Fruit fly (Drosophila melanogaster) whole organism, prepupa: ENCODE results near the gene hoe2.

ENCODE experiments used
- CG16779 ChIP-seq: fragments of 200-800 bp; sonication (Bioruptor generic); optimal IDR thresholded peaks from 3 replicates; lab custom pipeline; 2017; ENCODE audit warnings: missing biosample characterization, mild to moderate bottlenecking, missing genetic modification characterization
- CG4318 ChIP-seq: fragments of 200-800 bp; sonication (Bioruptor generic); optimal IDR thresholded peaks from 3 replicates; lab custom pipeline; 2017; ENCODE audit warnings: missing biosample characterization, mild to moderate bottlenecking, missing genetic modification characterization
- Hr39 ChIP-seq: fragments of 200-800 bp; sonication (Bioruptor generic); optimal IDR thresholded peaks from 2 replicates; lab custom pipeline; 2016; ENCODE audit warnings: missing biosample characterization, missing genetic modification characterization
- OdsH ChIP-seq: fragments of 200-800 bp; sonication (Bioruptor generic); optimal IDR thresholded peaks from 3 replicates; lab custom pipeline; 2016; ENCODE audit warnings: missing biosample characterization, missing genetic modification characterization
- Sox14 ChIP-seq: fragments of 200-800 bp; sonication (Bioruptor generic); optimal IDR thresholded peaks from 3 replicates; lab custom pipeline; 2016; ENCODE audit warnings: missing biosample characterization, missing genetic modification characterization

DNA sequence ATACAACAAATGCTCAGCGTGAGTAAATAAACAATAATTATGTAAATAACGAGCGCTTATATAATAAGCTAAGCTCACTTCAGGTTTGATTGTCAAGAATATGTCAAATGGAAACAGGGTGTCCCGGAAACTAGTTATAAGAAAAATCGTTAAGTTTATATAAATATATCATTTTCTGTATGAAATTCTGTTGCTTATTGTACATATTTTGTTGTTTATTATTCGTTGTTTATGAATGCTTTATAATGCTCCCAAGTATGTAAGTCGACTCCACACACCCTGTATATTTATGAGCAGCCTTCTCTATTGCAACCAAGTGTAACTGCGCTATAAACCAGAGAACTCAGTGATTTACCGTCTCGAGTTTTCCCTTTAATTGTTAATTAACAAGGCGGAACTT, 5.7 kb downstream of the hoe2 start:
- TF ChIP-seq Hr39 (GFP tag; lab: Kevin White, UChicago) (no peak), CG4318 (GFP tag; lab: Kevin White, UChicago) (no peak), OdsH (GFP tag; lab: Kevin White, UChicago) (no peak), CG16779 (no peak), Sox14 (no peak)
